Fruit fly (Drosophila melanogaster) whole organism, embryonic: ENCODE results near the gene CG15249.

Source experiments
- Abd-B ChIP-seq: fragments of 200-800 bp; sonication (Bioruptor generic); optimal IDR thresholded peaks from 2 replicates; lab custom pipeline; 2018; ENCODE audit warnings: missing biosample characterization, mild to moderate bottlenecking, missing genetic modification characterization, moderate library complexity
- CG10543 ChIP-seq: fragments of 200-800 bp; sonication (Bioruptor generic); optimal IDR thresholded peaks from 3 replicates; lab custom pipeline; 2017; ENCODE audit warnings: missing biosample characterization, mild to moderate bottlenecking, missing genetic modification characterization, moderate library complexity
- CG12769 ChIP-seq: fragments of 200-800 bp; sonication (Bioruptor generic); optimal IDR thresholded peaks from 2 replicates; lab custom pipeline; 2019; ENCODE audit warnings: missing biosample characterization, mild to moderate bottlenecking, missing genetic modification characterization, moderate library complexity
- CG13296 ChIP-seq: fragments of 200-800 bp; sonication (Bioruptor generic); optimal IDR thresholded peaks from 3 replicates; lab custom pipeline; 2018; ENCODE audit warnings: missing biosample characterization, mild to moderate bottlenecking, missing genetic modification characterization
- CG13424 ChIP-seq: fragments of 200-800 bp; sonication (Bioruptor generic); optimal IDR thresholded peaks from 2 replicates; lab custom pipeline; 2019; ENCODE audit warnings: missing biosample characterization, mild to moderate bottlenecking, missing genetic modification characterization, moderate library complexity
- CG13894 ChIP-seq: fragments of 200-800 bp; sonication (Bioruptor generic); optimal IDR thresholded peaks from 3 replicates; lab custom pipeline; 2018; ENCODE audit warnings: missing biosample characterization, mild to moderate bottlenecking, missing genetic modification characterization, moderate library complexity
- CG14014 ChIP-seq: fragments of 200-800 bp; sonication (Bioruptor generic); IDR thresholded peaks from 2 replicates; pipeline ENCODE4 v1.3.6; 2022; ENCODE audit warnings: missing biosample characterization, missing genetic modification characterization
- CG14050 ChIP-seq: fragments of 200-800 bp; sonication (Bioruptor generic); IDR thresholded peaks from 3 replicates; pipeline ENCODE4 v1.3.6; 2022; ENCODE audit warnings: missing biosample characterization, missing genetic modification characterization
- CG17802 ChIP-seq: fragments of 200-800 bp; sonication (Bioruptor generic); optimal IDR thresholded peaks from 2 replicates; lab custom pipeline; 2018; ENCODE audit warnings: missing biosample characterization, mild to moderate bottlenecking, missing genetic modification characterization, moderate library complexity
- CG2712 ChIP-seq: fragments of 200-800 bp; optimal IDR thresholded peaks from 3 replicates; lab custom pipeline; 2019; ENCODE audit warnings: missing biosample characterization, mild to moderate bottlenecking, missing genetic modification characterization, moderate library complexity
- CG30403 ChIP-seq: fragments of 200-800 bp; sonication (Bioruptor generic); optimal IDR thresholded peaks from 3 replicates; lab custom pipeline; 2016; ENCODE audit warnings: missing biosample characterization, missing genetic modification characterization
- CG31224 ChIP-seq: fragments of 200-800 bp; sonication (Bioruptor generic); IDR thresholded peaks from 2 replicates; pipeline ENCODE4 v1.3.6; 2022; ENCODE audit warnings: missing biosample characterization, missing genetic modification characterization
- CG3281 ChIP-seq: fragments of 200-800 bp; sonication (Bioruptor generic); optimal IDR thresholded peaks from 3 replicates; lab custom pipeline; 2017; ENCODE audit warnings: missing biosample characterization, mild to moderate bottlenecking, missing genetic modification characterization
- CG34376 ChIP-seq: fragments of 200-800 bp; sonication (Bioruptor generic); optimal IDR thresholded peaks from 2 replicates; lab custom pipeline; 2018; ENCODE audit warnings: missing biosample characterization, mild to moderate bottlenecking, missing genetic modification characterization
- CG6272 ChIP-seq: fragments of 200-800 bp; sonication (Bioruptor generic); IDR thresholded peaks from 2 replicates; pipeline ENCODE4 v1.3.6; 2022; ENCODE audit warnings: missing biosample characterization, missing genetic modification characterization
- CG7745 ChIP-seq: fragments of 200-800 bp; sonication (Bioruptor generic); optimal IDR thresholded peaks from 2 replicates; lab custom pipeline; 2018; ENCODE audit warnings: missing biosample characterization, mild to moderate bottlenecking, missing genetic modification characterization, moderate library complexity
- CG9215 ChIP-seq: fragments of 200-800 bp; sonication (Bioruptor generic); IDR thresholded peaks from 2 replicates; pipeline ENCODE4 v1.3.6; 2022; ENCODE audit warnings: missing biosample characterization, missing genetic modification characterization
- Dip2 ChIP-seq: fragments of 200-800 bp; sonication (Bioruptor generic); IDR thresholded peaks from 2 replicates; pipeline ENCODE4 v1.3.6; 2022; ENCODE audit warnings: missing biosample characterization, missing genetic modification characterization
- Hey ChIP-seq: fragments of 200-800 bp; sonication (Bioruptor generic); optimal IDR thresholded peaks from 3 replicates; lab custom pipeline; 2018; ENCODE audit warnings: missing biosample characterization, mild to moderate bottlenecking, missing genetic modification characterization
- Hmr ChIP-seq: fragments of 200-800 bp; sonication (Bioruptor generic); optimal IDR thresholded peaks from 3 replicates; lab custom pipeline; 2017; ENCODE audit warnings: mild to moderate bottlenecking, missing biosample characterization, missing genetic modification reagents, missing genetic modification characterization
- Hr78 ChIP-seq, 2 experiments: fragments of 200-800 bp in 1 of 2; fragments of >200 bp in 1 of 2; sonication (Bioruptor generic) in 1 of 2; optimal IDR thresholded peaks; 2 replicates each; lab custom pipeline; 2017 to 2019; ENCODE audit warnings: missing biosample characterization in 2 of 2, missing genetic modification characterization in 2 of 2, mild to moderate bottlenecking in 1 of 2, moderate library complexity in 1 of 2
- Med ChIP-seq: fragments of 200-800 bp; sonication (Bioruptor generic); peaks from one replicate; lab custom pipeline; 2016; ENCODE audit warnings: missing biosample characterization, missing genetic modification characterization, mild to moderate bottlenecking, inconsistent platforms, moderate library complexity
- Nf-YC ChIP-seq: fragments of 200-800 bp; optimal IDR thresholded peaks from 3 replicates; lab custom pipeline; 2019; ENCODE audit warnings: missing biosample characterization, mild to moderate bottlenecking, missing genetic modification characterization, moderate library complexity
- Pdp1 ChIP-seq, 2 experiments: fragments of 200-800 bp; sonication (Bioruptor generic); optimal IDR thresholded peaks; 3 replicates each; lab custom pipeline; 2016; ENCODE audit warnings: missing biosample characterization in 2 of 2, missing genetic modification characterization in 2 of 2, mild to moderate bottlenecking in 1 of 2, moderate library complexity in 1 of 2
- Rfx ChIP-seq: fragments of 200-800 bp; sonication (Bioruptor generic); IDR thresholded peaks from 2 replicates; pipeline ENCODE4 v1.3.6; 2022; ENCODE audit warnings: missing biosample characterization, missing genetic modification characterization
- Stat92E ChIP-seq, 3 experiments: fragments of >200 bp in 2 of 3; fragments of 200-800 bp in 1 of 3; sonication (Bioruptor generic) in 1 of 3; optimal IDR thresholded peaks; 2 replicates each; lab custom pipeline; 2017 to 2019; ENCODE audit warnings: missing biosample characterization in 3 of 3, missing genetic modification characterization in 3 of 3, mild to moderate bottlenecking in 1 of 3, moderate library complexity in 1 of 3
- abd-A ChIP-seq: fragments of 200-800 bp; sonication (Bioruptor generic); optimal IDR thresholded peaks from 3 replicates; lab custom pipeline; 2019; ENCODE audit warnings: missing biosample characterization, mild to moderate bottlenecking, missing genetic modification characterization, moderate library complexity
- cg ChIP-seq: fragments of 200-800 bp; sonication (Bioruptor generic); optimal IDR thresholded peaks from 3 replicates; lab custom pipeline; 2019; ENCODE audit warnings: missing biosample characterization, mild to moderate bottlenecking, missing genetic modification characterization, moderate library complexity
- fd64A ChIP-seq: fragments of 200-800 bp; sonication (Bioruptor generic); optimal IDR thresholded peaks from 3 replicates; lab custom pipeline; 2018; ENCODE audit warnings: missing biosample characterization, mild to moderate bottlenecking, missing genetic modification characterization
- ftz-f1 ChIP-seq: fragments of 200-800 bp; sonication (Bioruptor generic); optimal IDR thresholded peaks from 2 replicates; lab custom pipeline; 2016; ENCODE audit warnings: missing biosample characterization, missing genetic modification characterization
- grn ChIP-seq: fragments of 200-800 bp; sonication (Bioruptor generic); optimal IDR thresholded peaks from 3 replicates; lab custom pipeline; 2017; ENCODE audit warnings: missing biosample characterization, missing genetic modification characterization
- gsb-n ChIP-seq: fragments of 200-800 bp; sonication (Bioruptor generic); optimal IDR thresholded peaks from 3 replicates; lab custom pipeline; 2018; ENCODE audit warnings: missing biosample characterization, mild to moderate bottlenecking, missing genetic modification characterization
- hkb ChIP-seq, 2 experiments: fragments of 200-800 bp in 1 of 2; fragments of >200 bp in 1 of 2; sonication (Bioruptor generic) in 1 of 2; IDR thresholded peaks in 1 of 2; optimal IDR thresholded peaks in 1 of 2; 2 replicates each; pipeline versions ENCODE4 v1.3.6 to Lab custom; 2017 to 2022; ENCODE audit warnings: missing biosample characterization in 1 of 2, missing genetic modification characterization in 1 of 2
- ind ChIP-seq: fragments of 200-800 bp; sonication (Bioruptor generic); optimal IDR thresholded peaks from 3 replicates; lab custom pipeline; 2016; ENCODE audit warnings: missing biosample characterization, missing genetic modification characterization
- kah ChIP-seq: fragments of 200-800 bp; sonication (Bioruptor generic); optimal IDR thresholded peaks from 2 replicates; lab custom pipeline; 2018; ENCODE audit warnings: missing biosample characterization, mild to moderate bottlenecking, missing genetic modification characterization
- luna ChIP-seq: fragments of 200-800 bp; sonication (Bioruptor generic); optimal IDR thresholded peaks from 2 replicates; lab custom pipeline; 2016; ENCODE audit warnings: missing biosample characterization, missing genetic modification characterization
- mam ChIP-seq: fragments of 200-800 bp; sonication (Bioruptor generic); optimal IDR thresholded peaks from 3 replicates; lab custom pipeline; 2016; ENCODE audit warnings: missing biosample characterization, missing genetic modification characterization
- mirr ChIP-seq: fragments of 200-800 bp; sonication (Bioruptor generic); optimal IDR thresholded peaks from 3 replicates; lab custom pipeline; 2018; ENCODE audit warnings: missing biosample characterization, mild to moderate bottlenecking, missing genetic modification characterization
- nmo ChIP-seq: fragments of 200-800 bp; sonication (Bioruptor generic); optimal IDR thresholded peaks from 2 replicates; lab custom pipeline; 2018; ENCODE audit warnings: missing biosample characterization, mild to moderate bottlenecking, missing genetic modification characterization, moderate library complexity
- odd ChIP-seq: fragments of 200-800 bp; sonication (Bioruptor generic); optimal IDR thresholded peaks from 2 replicates; lab custom pipeline; 2017; ENCODE audit warnings: missing biosample characterization, mild to moderate bottlenecking, missing genetic modification characterization
- pan ChIP-seq, 4 experiments: fragments of >200 bp in 3 of 4; fragments of 200-800 bp in 1 of 4; sonication (Bioruptor generic) in 1 of 4; optimal IDR thresholded peaks in 3 of 4; IDR thresholded peaks in 1 of 4; 2 replicates each; pipeline versions ENCODE4 v1.3.6 to Lab custom; 2017 to 2022; ENCODE audit warnings: missing biosample characterization in 2 of 4, missing genetic modification characterization in 2 of 4, mixed read lengths in 1 of 4
- row ChIP-seq: fragments of 200-800 bp; sonication (Bioruptor generic); IDR thresholded peaks from 3 replicates; pipeline ENCODE4 v1.3.6; 2022; ENCODE audit warnings: missing biosample characterization, missing genetic modification characterization
- sd ChIP-seq: fragments of 200-800 bp; sonication (Bioruptor generic); optimal IDR thresholded peaks from 3 replicates; lab custom pipeline; 2018; ENCODE audit warnings: missing biosample characterization, mild to moderate bottlenecking, missing genetic modification characterization, moderate library complexity
- sug ChIP-seq: fragments of 200-800 bp; optimal IDR thresholded peaks from 2 replicates; lab custom pipeline; 2019; ENCODE audit warnings: missing biosample characterization, mild to moderate bottlenecking, missing genetic modification characterization, moderate library complexity
- tll ChIP-seq, 2 experiments: fragments of 200-800 bp in 1 of 2; fragments of >200 bp in 1 of 2; sonication (Bioruptor generic) in 1 of 2; optimal IDR thresholded peaks; 2 replicates each; lab custom pipeline; 2017 to 2019; ENCODE audit warnings: missing biosample characterization in 2 of 2, missing genetic modification characterization in 2 of 2, mild to moderate bottlenecking in 1 of 2, moderate library complexity in 1 of 2
- usp ChIP-seq: fragments of >200 bp; optimal IDR thresholded peaks from 2 replicates; lab custom pipeline; 2017; ENCODE audit warnings: missing biosample characterization, missing genetic modification characterization

CG15249 gene

DNA sequence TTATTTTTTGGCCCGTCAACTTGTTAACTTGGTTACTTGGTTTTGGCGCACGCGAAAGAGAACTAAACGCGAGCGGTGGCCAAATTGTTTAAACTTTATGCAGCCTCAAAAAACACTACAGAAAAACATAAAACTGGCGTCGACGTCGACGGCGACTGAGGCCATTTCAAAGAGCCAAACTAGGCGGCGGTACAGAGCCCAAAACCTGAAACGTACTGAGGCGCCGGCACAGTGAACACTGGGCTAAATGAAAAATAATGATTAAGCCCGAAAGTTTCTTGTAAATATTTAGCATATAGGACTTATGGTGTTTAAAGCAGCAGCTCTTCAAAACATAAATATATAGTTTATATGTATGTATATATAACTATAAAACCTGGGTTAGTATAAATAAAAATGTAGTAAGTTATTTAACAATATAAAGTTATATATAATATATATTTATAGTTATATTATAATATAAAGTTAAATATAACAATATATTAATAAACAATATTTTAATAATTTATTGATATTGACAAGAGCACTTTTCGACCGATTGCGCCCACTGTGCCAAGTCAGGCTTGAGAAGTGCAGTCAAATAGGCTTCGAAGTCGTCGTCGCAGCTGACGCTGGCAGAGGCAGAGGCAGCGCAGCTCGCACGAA is at the start of gene CG15249 (continued):
- TF ChIP-seq Dip2 (GFP tag; lab: Robert Waterston, UW) (no peak), nmo (GFP tag; lab: Kevin White, UChicago) (peak; percentile 46), CG14050 (GFP tag; lab: Robert Waterston, UW) (no peak), hkb (optimal IDR thresholded peaks at IDR 0.05; lab: Kevin White, UChicago) (no peak), hkb (GFP tag; IDR thresholded peaks at IDR 0.05; lab: Robert Waterston, UW) (peak; percentile 41; the same call in 1 of the 2 replicates), ind (GFP tag; lab: Kevin White, UChicago) (peak; percentile 23), kah (GFP tag; lab: Kevin White, UChicago) (peak; percentile 13), CG31224 (GFP tag; lab: Robert Waterston, UW) (no peak), fd64A (GFP tag; lab: Kevin White, UChicago) (no peak), pan (optimal IDR thresholded peaks at IDR 0.05; lab: Kevin White, UChicago) (no peak), pan (GFP tag; optimal IDR thresholded peaks at IDR 0.05 in 1 of 2, IDR thresholded peaks at IDR 0.05 in 1 of 2) (no peak), CG13424 (peak; percentile 81), gsb-n (peak; percentile 59), tll (GFP tag; optimal IDR thresholded peaks at IDR 0.05; lab: Kevin White, UChicago) (no peak), Stat92E (GFP tag; optimal IDR thresholded peaks at IDR 0.05; lab: Kevin White, UChicago) (no peak), luna (GFP tag; lab: Kevin White, UChicago) (no peak), CG13296 (GFP tag; lab: Kevin White, UChicago) (peak; percentile 66), row (GFP tag; lab: Robert Waterston, UW) (peak; percentile 46; the same call in 1 of the 3 replicates), CG30403 (GFP tag; lab: Kevin White, UChicago) (peak; percentile 14), Hmr (peak; percentile 26), odd (GFP tag; lab: Kevin White, UChicago) (peak; percentile 69), Rfx (GFP tag; lab: Robert Waterston, UW) (no peak), CG9215 (GFP tag; lab: Robert Waterston, UW) (no peak; the same call in 1 of the 2 replicates), CG2712 (tag; lab: Kevin White, UChicago) (peak; percentile 78), CG10543 (GFP tag; lab: Kevin White, UChicago) (peak; percentile 14), CG3281 (GFP tag; lab: Kevin White, UChicago) (peak; percentile 27)

DNA sequence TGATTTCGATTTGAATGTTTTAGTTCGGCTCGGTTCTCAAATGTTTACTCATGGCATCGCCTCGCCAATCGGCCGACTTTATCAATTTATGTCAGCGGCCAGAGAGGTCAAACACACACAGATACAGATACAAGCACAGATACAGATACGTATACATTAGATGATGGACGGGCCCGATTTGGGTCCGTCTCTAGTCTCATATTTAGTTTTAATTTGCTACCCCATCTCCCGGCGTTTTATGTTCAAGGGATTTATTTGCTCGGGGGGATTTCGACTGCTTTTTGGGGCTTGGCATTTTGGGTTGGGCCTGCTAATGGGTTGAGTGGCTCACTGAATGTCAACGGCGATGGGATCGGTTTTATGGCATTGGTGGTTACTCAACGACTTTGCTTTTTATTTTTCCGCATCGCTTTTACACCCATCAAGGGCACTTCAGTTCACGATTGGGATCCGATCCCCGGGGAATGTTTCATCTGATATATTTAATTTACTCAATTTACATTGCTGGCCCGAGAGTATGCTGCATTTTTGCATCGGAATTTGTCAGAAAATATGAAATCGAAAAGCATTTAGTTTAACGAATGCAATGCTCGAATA is 33.0 kb upstream of the CG15249 start:
- TF ChIP-seq Med (peak; percentile 13), grn (GFP tag; lab: Kevin White, UChicago) (peak; percentile 3), CG17802 (tag; lab: Kevin White, UChicago) (no peak), Nf-YC (tag; lab: Kevin White, UChicago) (no peak), CG12769 (tag; lab: Kevin White, UChicago) (peak; percentile 48), CG7745 (tag; lab: Kevin White, UChicago) (no peak), abd-A (peak; percentile 55), sug (tag; lab: Kevin White, UChicago) (peak; percentile 51), mirr (GFP tag; lab: Kevin White, UChicago) (peak; percentile 13), CG6272 (GFP tag; lab: Robert Waterston, UW) (no peak), sd (tag; lab: Kevin White, UChicago) (peak; percentile 37), usp (GFP tag; lab: Kevin White, UChicago) (no peak), Hr78 (GFP tag; optimal IDR thresholded peaks at IDR 0.05; lab: Kevin White, UChicago) (peak in 1 of 2 experiments; percentile 82), cg (peak; percentile 43), mam (GFP tag; lab: Kevin White, UChicago) (no peak), Abd-B (peak; percentile 17), Hey (tag; lab: Kevin White, UChicago) (no peak), ftz-f1 (GFP tag; lab: Kevin White, UChicago) (peak; percentile 19), CG14014 (no peak), CG34376 (peak; percentile 68), CG13894 (peak; percentile 8), Pdp1 (GFP tag; optimal IDR thresholded peaks at IDR 0.05; lab: Kevin White, UChicago) (peak in 1 of 2 experiments; percentile 81)
